Worm (Caenorhabditis elegans) whole organism, late embryonic: Measurements from ENCODE around the gene srxa-9.

ENCODE experiments used
- Y22D7AL.16 ChIP-seq: sonication (generic microtip); optimal IDR thresholded peaks from 2 replicates; lab custom pipeline; 2016; ENCODE audit warnings: missing genetic modification characterization, missing compliant biosample characterization
- elt-2 ChIP-seq: sonication (generic microtip); optimal IDR thresholded peaks from 2 replicates; lab custom pipeline; 2016; ENCODE audit warnings: missing genetic modification reagents, missing genetic modification characterization, missing compliant biosample characterization
- fkh-10 ChIP-seq: fragments of 150-350 bp; optimal IDR thresholded peaks from 2 replicates; lab custom pipeline; 2014; ENCODE audit warnings: missing biosample characterization, missing genetic modification reagents, missing genetic modification characterization
- lin-11 ChIP-seq: fragments of 200-800 bp; sonication (Bioruptor generic); optimal IDR thresholded peaks from 2 replicates; lab custom pipeline; 2018; ENCODE audit warnings: mild to moderate bottlenecking, missing genetic modification characterization, missing compliant biosample characterization
- nhr-232 ChIP-seq: sonication (generic microtip); optimal IDR thresholded peaks from 2 replicates; lab custom pipeline; 2016; ENCODE audit warnings: missing genetic modification characterization, missing compliant biosample characterization
- tbx-2 ChIP-seq: sonication (generic microtip); optimal IDR thresholded peaks from 2 replicates; lab custom pipeline; 2016; ENCODE audit warnings: missing genetic modification characterization, missing compliant biosample characterization

- no peak for TF ChIP-seq nhr-232 (tag; lab: Kevin White, UChicago)
- TF ChIP-seq lin-11 (tag; lab: Kevin White, UChicago) = no peak
- no peak for TF ChIP-seq elt-2
- no peak for TF ChIP-seq fkh-10
- no peak for TF ChIP-seq Y22D7AL.16
- TF ChIP-seq tbx-2 = no peak
Observed at ce11 chrX:15716971-15717370, 29.8 kb upstream of the srxa-9 start.
